Worm (Caenorhabditis elegans) whole organism, mixed stage, embryonic: Measurements from ENCODE around the gene try-8.

Source experiments
- blmp-1 ChIP-seq: fragments of 150-350 bp; optimal IDR thresholded peaks from 2 replicates; lab custom pipeline; 2014; ENCODE audit warnings: missing biosample characterization, missing genetic modification characterization
- ceh-43 ChIP-seq: fragments of 200-800 bp; sonication (Bioruptor generic); optimal IDR thresholded peaks from 2 replicates; lab custom pipeline; 2018; ENCODE audit warnings: mild to moderate bottlenecking, missing genetic modification characterization, moderate library complexity, missing compliant biosample characterization
- ceh-83 ChIP-seq: fragments of 200-800 bp; sonication (Bioruptor generic); optimal IDR thresholded peaks from 2 replicates; lab custom pipeline; 2018; ENCODE audit warnings: mild to moderate bottlenecking, missing genetic modification characterization, missing compliant biosample characterization
- ces-1 ChIP-seq: fragments of 150-350 bp; optimal IDR thresholded peaks from 2 replicates; lab custom pipeline; 2014; ENCODE audit warnings: missing biosample characterization, missing genetic modification reagents, missing genetic modification characterization
- cnd-1 ChIP-seq: fragments of 200-800 bp; sonication (Bioruptor generic); optimal IDR thresholded peaks from 2 replicates; lab custom pipeline; 2018; ENCODE audit warnings: mild to moderate bottlenecking, missing genetic modification characterization, missing compliant biosample characterization
- drap-1 ChIP-seq: fragments of 200-800 bp; sonication (Bioruptor generic); optimal IDR thresholded peaks from 3 replicates; lab custom pipeline; 2018; ENCODE audit warnings: mild to moderate bottlenecking, missing genetic modification characterization, missing compliant biosample characterization
- ham-2 ChIP-seq: fragments of 200-800 bp; sonication (Bioruptor generic); optimal IDR thresholded peaks from 2 replicates; lab custom pipeline; 2018; ENCODE audit warnings: mild to moderate bottlenecking, missing genetic modification characterization, missing compliant biosample characterization
- hlh-1 ChIP-seq: fragments of 150-350 bp; optimal IDR thresholded peaks from 2 replicates; lab custom pipeline; 2014; ENCODE audit warnings: missing biosample characterization, missing genetic modification reagents, missing genetic modification characterization
- mls-2 ChIP-seq: sonication (generic microtip); optimal IDR thresholded peaks from 2 replicates; lab custom pipeline; 2016; ENCODE audit warnings: mild to moderate bottlenecking, missing genetic modification characterization, moderate library complexity, missing compliant biosample characterization
- nhr-237 ChIP-seq: fragments of 150-350 bp; optimal IDR thresholded peaks from 2 replicates; lab custom pipeline; 2014; ENCODE audit warnings: missing biosample characterization, missing genetic modification characterization
- nhr-28 ChIP-seq: fragments of 150-350 bp; optimal IDR thresholded peaks from 2 replicates; lab custom pipeline; 2014; ENCODE audit warnings: missing biosample characterization, missing genetic modification characterization
- snpc-4 ChIP-seq: fragments of 150-350 bp; optimal IDR thresholded peaks from 2 replicates; lab custom pipeline; 2014; ENCODE audit warnings: missing biosample characterization, missing genetic modification characterization
- tbx-8 ChIP-seq: fragments of 200-800 bp; sonication (Bioruptor generic); optimal IDR thresholded peaks from 2 replicates; lab custom pipeline; 2018; ENCODE audit warnings: mild to moderate bottlenecking, missing genetic modification characterization, moderate library complexity, missing compliant biosample characterization
- unc-62 ChIP-seq: fragments of 150-350 bp; optimal IDR thresholded peaks from 2 replicates; lab custom pipeline; 2014; ENCODE audit warnings: missing biosample characterization, missing genetic modification reagents, missing genetic modification characterization
- zip-8 ChIP-seq: fragments of 150-350 bp; optimal IDR thresholded peaks from 2 replicates; lab custom pipeline; 2014; ENCODE audit warnings: missing biosample characterization, missing genetic modification characterization
- ztf-11 ChIP-seq: fragments of 150-350 bp; optimal IDR thresholded peaks from 2 replicates; lab custom pipeline; 2014; ENCODE audit warnings: missing biosample characterization, missing genetic modification characterization

The try-8 gene

DNA sequence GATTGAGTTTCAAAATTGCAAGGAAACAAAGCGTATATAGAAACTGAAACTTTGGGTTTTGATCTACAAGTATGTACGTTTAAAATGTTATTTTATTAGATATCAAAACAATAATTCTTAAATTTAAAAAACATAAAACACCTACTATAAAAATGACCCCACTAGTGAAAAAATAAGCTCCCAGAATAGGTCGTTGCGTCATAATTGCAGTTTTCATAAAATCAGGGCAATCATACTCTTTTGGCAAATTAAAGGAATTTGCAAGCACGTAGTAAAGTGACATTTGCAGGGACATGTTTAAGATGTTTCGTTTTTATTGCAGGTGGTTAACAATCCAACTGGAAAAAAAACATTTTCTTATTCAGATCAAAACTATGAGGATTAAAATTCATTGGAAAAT is 45.6 kb downstream of the try-8 start, which contains the start of gene srt-6:
Gene srt-6, minus strand, starts transcription at position 295 of the 400 bp plus-strand sequence.
- TF ChIP-seq cnd-1 (tag; lab: Kevin White, UChicago) (no peak), zip-8 (tag; lab: Kevin White, UChicago) (peak; percentile 91)

DNA sequence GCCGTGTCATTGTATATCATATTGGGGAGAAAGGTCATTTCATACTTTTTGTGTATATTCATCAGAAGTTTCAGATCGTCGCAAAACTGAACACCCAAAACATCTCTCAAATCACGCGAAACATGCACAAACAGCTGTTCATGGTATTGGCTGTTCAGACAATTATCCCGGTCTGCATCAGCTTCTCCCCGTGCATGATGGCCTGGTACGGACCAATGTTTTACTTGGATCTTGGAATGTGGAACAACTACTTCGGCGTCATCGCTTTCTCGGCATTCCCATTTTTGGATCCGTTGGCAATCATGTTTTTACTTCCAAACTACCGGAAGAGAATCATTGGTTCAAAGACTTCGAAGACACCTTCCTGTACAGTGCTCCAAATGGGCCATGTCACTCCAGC is 50.6 kb downstream of the try-8 start:
- TF ChIP-seq ceh-83 (GFP tag; lab: Kevin White, UChicago) (no peak), nhr-237 (no peak), blmp-1 (tag; lab: Kevin White, UChicago) (no peak), nhr-28 (tag; lab: Kevin White, UChicago) (no peak), snpc-4 (no peak), ceh-43 (GFP tag; lab: Kevin White, UChicago) (no peak), cnd-1 (tag; lab: Kevin White, UChicago) (no peak), ham-2 (GFP tag; lab: Kevin White, UChicago) (no peak), ces-1 (no peak), ztf-11 (no peak), hlh-1 (tag; lab: Kevin White, UChicago) (no peak), drap-1 (GFP tag; lab: Kevin White, UChicago) (no peak), unc-62 (no peak), mls-2 (no peak), tbx-8 (GFP tag; lab: Kevin White, UChicago) (no peak)
- TF ChIP-seq, all 35 proteins: peak for 0
